Worm (Caenorhabditis elegans) whole organism, L1 larva: ENCODE results near the gene col-79.
A peak's percentile ranks its signal among the peaks of the same experiment; 100 is the strongest.

Source experiments
- C04F5.9 ChIP-seq: sonication (generic microtip); optimal IDR thresholded peaks from 2 replicates; lab custom pipeline; 2016; ENCODE audit warnings: missing genetic modification characterization, missing compliant biosample characterization
- C16A3.4 ChIP-seq: fragments of 150-350 bp; optimal IDR thresholded peaks from 2 replicates; lab custom pipeline; 2014; ENCODE audit warnings: missing biosample characterization, missing genetic modification characterization
- F16B12.6 ChIP-seq: fragments of 150-350 bp; optimal IDR thresholded peaks from 2 replicates; lab custom pipeline; 2014; ENCODE audit warnings: missing biosample characterization, missing genetic modification characterization
- alr-1 ChIP-seq: fragments of 200-800 bp; sonication (Bioruptor generic); optimal IDR thresholded peaks from 2 replicates; lab custom pipeline; 2018; ENCODE audit warnings: borderline replicate concordance, mild to moderate bottlenecking, missing genetic modification characterization, missing compliant biosample characterization
- ama-1 ChIP-seq: fragments of 150-350 bp; optimal IDR thresholded peaks from 2 replicates; lab custom pipeline; 2014
- blmp-1 ChIP-seq: fragments of 150-350 bp; optimal IDR thresholded peaks from 2 replicates; lab custom pipeline; 2014; ENCODE audit warnings: missing biosample characterization, missing genetic modification characterization
- ceh-63 ChIP-seq: fragments of 200-800 bp; sonication (Bioruptor generic); optimal IDR thresholded peaks from 2 replicates; lab custom pipeline; 2018; ENCODE audit warnings: mild to moderate bottlenecking, missing genetic modification characterization, missing compliant biosample characterization
- ceh-8 ChIP-seq: fragments of 200-800 bp; sonication (Bioruptor generic); optimal IDR thresholded peaks from 2 replicates; lab custom pipeline; 2018; ENCODE audit warnings: mild to moderate bottlenecking, missing genetic modification characterization, moderate library complexity, missing compliant biosample characterization
- ceh-88 ChIP-seq: fragments of 200-800 bp; sonication (Bioruptor generic); IDR thresholded peaks from 2 replicates; pipeline ENCODE4 v1.3.6; 2022; ENCODE audit warnings: missing genetic modification characterization, missing compliant biosample characterization
- ces-1 ChIP-seq: fragments of 150-350 bp; optimal IDR thresholded peaks from 2 replicates; lab custom pipeline; 2014; ENCODE audit warnings: missing biosample characterization, missing genetic modification reagents, missing genetic modification characterization
- dpl-1 ChIP-seq, 3 experiments: fragments of 150-350 bp in 2 of 3; sonication (generic microtip) in 1 of 3; optimal IDR thresholded peaks; 2 replicates each; lab custom pipeline; 2014 to 2017; ENCODE audit warnings: missing biosample characterization in 3 of 3, missing genetic modification characterization in 3 of 3, missing genetic modification reagents in 3 of 3
- dsc-1 ChIP-seq: sonication (generic microtip); optimal IDR thresholded peaks from 2 replicates; lab custom pipeline; 2016; ENCODE audit warnings: mild to moderate bottlenecking, missing genetic modification characterization, missing compliant biosample characterization
- efl-1 ChIP-seq, 4 experiments: fragments of 150-350 bp; optimal IDR thresholded peaks in 3 of 4; peaks in 1 of 4; 1 replicate in 1 of 4; 2 replicates in 3 of 4; lab custom pipeline; 2014; ENCODE audit warnings: missing biosample characterization in 2 of 4, missing genetic modification characterization in 2 of 4, missing genetic modification reagents in 2 of 4
- efl-3 ChIP-seq: fragments of 200-800 bp; sonication (Bioruptor generic); optimal IDR thresholded peaks from 2 replicates; lab custom pipeline; 2018; ENCODE audit warnings: mild to moderate bottlenecking, missing genetic modification characterization, missing compliant biosample characterization
- elt-3 ChIP-seq, 6 experiments: fragments of 150-350 bp in 1 of 6; sonication (generic microtip); optimal IDR thresholded peaks; 2 replicates each; lab custom pipeline; 2017 to 2018; ENCODE audit warnings: missing biosample characterization in 6 of 6, missing genetic modification characterization in 6 of 6, inconsistent platforms in 1 of 6
- ets-5 ChIP-seq: fragments of 200-800 bp; sonication (Bioruptor generic); IDR thresholded peaks from 2 replicates; pipeline ENCODE4 v1.3.6; 2022; ENCODE audit warnings: missing genetic modification characterization, missing compliant biosample characterization
- fkh-4 ChIP-seq: sonication (generic microtip); optimal IDR thresholded peaks from 2 replicates; lab custom pipeline; 2016; ENCODE audit warnings: missing compliant biosample characterization, missing genetic modification characterization, borderline replicate concordance
- fos-1 ChIP-seq: fragments of 150-350 bp; optimal IDR thresholded peaks from 2 replicates; lab custom pipeline; 2014; ENCODE audit warnings: missing biosample characterization, missing genetic modification characterization
- hlh-17 ChIP-seq: fragments of 200-800 bp; sonication (Bioruptor generic); optimal IDR thresholded peaks from 2 replicates; lab custom pipeline; 2018; ENCODE audit warnings: missing genetic modification characterization, mild to moderate bottlenecking, missing compliant biosample characterization, moderate library complexity, borderline replicate concordance
- jun-1 ChIP-seq: fragments of 150-350 bp; optimal IDR thresholded peaks from 2 replicates; lab custom pipeline; 2014; ENCODE audit warnings: missing biosample characterization, missing genetic modification reagents, missing genetic modification characterization
- lin-15B ChIP-seq: fragments of 150-350 bp; sonication (generic microtip); optimal IDR thresholded peaks from 3 replicates; lab custom pipeline; 2014; ENCODE audit warnings: missing biosample characterization, missing genetic modification characterization
- lin-35 ChIP-seq, 2 experiments: fragments of 150-350 bp; optimal IDR thresholded peaks; 2 replicates each; lab custom pipeline; 2014; ENCODE audit warnings: missing biosample characterization in 2 of 2, missing genetic modification characterization in 2 of 2, missing genetic modification reagents in 2 of 2
- lin-39 ChIP-seq: fragments of 150-350 bp; optimal IDR thresholded peaks from 2 replicates; lab custom pipeline; 2014; ENCODE audit warnings: missing biosample characterization, missing genetic modification reagents, missing genetic modification characterization
- lir-3 ChIP-seq: sonication (generic microtip); optimal IDR thresholded peaks from 2 replicates; lab custom pipeline; 2016; ENCODE audit warnings: mild to moderate bottlenecking, missing genetic modification characterization, moderate library complexity, missing compliant biosample characterization; ENCODE audit not compliant: poor library complexity
- lsy-2 ChIP-seq, 2 experiments: fragments of 150-350 bp; optimal IDR thresholded peaks; 2 replicates each; lab custom pipeline; 2014; ENCODE audit warnings: missing biosample characterization in 2 of 2, missing genetic modification characterization in 2 of 2
- mef-2 ChIP-seq: fragments of 150-350 bp; optimal IDR thresholded peaks from 2 replicates; lab custom pipeline; 2014; ENCODE audit warnings: missing biosample characterization, missing genetic modification characterization
- mep-1 ChIP-seq: fragments of 150-350 bp; optimal IDR thresholded peaks from 2 replicates; lab custom pipeline; 2014; ENCODE audit warnings: missing biosample characterization, missing genetic modification characterization
- nhr-77 ChIP-seq: fragments of 150-350 bp; optimal IDR thresholded peaks from 2 replicates; lab custom pipeline; 2014; ENCODE audit warnings: missing biosample characterization, missing genetic modification characterization
- nhr-84 ChIP-seq: sonication (generic microtip); optimal IDR thresholded peaks from 2 replicates; lab custom pipeline; 2017; ENCODE audit warnings: missing biosample characterization, missing genetic modification characterization
- nhr-90 ChIP-seq: sonication (generic microtip); optimal IDR thresholded peaks from 2 replicates; lab custom pipeline; 2016; ENCODE audit warnings: mild to moderate bottlenecking, missing genetic modification characterization, missing compliant biosample characterization; ENCODE audit not compliant: poor library complexity
- pax-3 ChIP-seq: fragments of 200-800 bp; sonication (Bioruptor generic); optimal IDR thresholded peaks from 2 replicates; lab custom pipeline; 2018; ENCODE audit warnings: mild to moderate bottlenecking, missing genetic modification characterization, moderate library complexity, missing compliant biosample characterization
- rnt-1 ChIP-seq: sonication (generic microtip); optimal IDR thresholded peaks from 2 replicates; lab custom pipeline; 2016; ENCODE audit warnings: mild to moderate bottlenecking, missing genetic modification characterization, moderate library complexity, missing compliant biosample characterization
- sox-4 ChIP-seq: sonication (generic microtip); optimal IDR thresholded peaks from 2 replicates; lab custom pipeline; 2016; ENCODE audit warnings: missing genetic modification characterization, missing compliant biosample characterization
- sptf-1 ChIP-seq: fragments of 150-350 bp; optimal IDR thresholded peaks from 2 replicates; lab custom pipeline; 2014; ENCODE audit warnings: missing biosample characterization, missing genetic modification characterization
- sup-37 ChIP-seq: fragments of 200-800 bp; sonication (Bioruptor generic); optimal IDR thresholded peaks from 2 replicates; lab custom pipeline; 2018; ENCODE audit warnings: mild to moderate bottlenecking, missing genetic modification characterization, missing compliant biosample characterization
- tbx-2 ChIP-seq: sonication (generic microtip); optimal IDR thresholded peaks from 2 replicates; lab custom pipeline; 2016; ENCODE audit warnings: missing genetic modification characterization, missing compliant biosample characterization
- unc-98 ChIP-seq: fragments of 200-800 bp; sonication (Bioruptor generic); IDR thresholded peaks from 2 replicates; pipeline ENCODE4 v1.3.6; 2022; ENCODE audit warnings: missing genetic modification characterization, missing compliant biosample characterization
- zip-4 ChIP-seq: fragments of 200-800 bp; sonication (Bioruptor generic); optimal IDR thresholded peaks from 2 replicates; lab custom pipeline; 2018; ENCODE audit warnings: mild to moderate bottlenecking, missing genetic modification characterization, moderate library complexity, missing compliant biosample characterization
- ztf-11 ChIP-seq, 2 experiments: sonication (generic microtip); optimal IDR thresholded peaks; 2 replicates each; lab custom pipeline; 2016 to 2017; ENCODE audit warnings: missing genetic modification characterization in 2 of 2, missing biosample characterization in 1 of 2, missing compliant biosample characterization in 1 of 2

The col-79 gene

DNA sequence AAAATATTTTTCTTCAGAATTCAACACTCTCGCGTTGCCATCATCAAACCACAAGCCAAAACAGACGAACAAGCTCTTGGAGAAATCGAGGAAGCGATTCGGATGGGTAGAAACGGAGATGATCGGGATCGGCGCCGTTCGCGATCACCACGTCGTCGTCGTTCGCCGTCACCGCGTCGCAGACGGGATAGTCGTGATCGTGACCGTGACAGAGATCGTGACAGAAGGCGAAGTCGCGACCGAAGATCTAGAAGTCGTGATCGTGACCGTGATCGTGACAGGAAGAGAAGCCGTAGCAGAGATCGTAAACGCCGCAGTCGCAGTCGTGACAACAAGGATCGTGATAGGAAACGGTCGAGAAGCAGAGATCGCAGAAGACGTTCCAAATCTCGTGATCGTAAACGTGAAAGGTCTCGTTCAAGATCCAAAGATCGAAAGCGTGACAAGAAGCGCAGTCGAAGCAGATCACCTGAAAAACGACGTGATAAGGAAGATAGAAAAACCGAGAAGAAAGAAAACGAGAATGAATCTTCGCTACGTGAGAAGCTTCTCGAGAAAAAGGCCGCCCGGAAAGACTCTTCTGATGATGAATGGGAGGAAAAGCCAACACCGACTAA, 41.9 kb upstream of the col-79 start:
- no peak for TF ChIP-seq lin-35 (GFP tag; optimal IDR thresholded peaks at IDR 0.05; lab: Kevin White, UChicago)
- no peak for TF ChIP-seq ama-1 (lab: Kevin White, UChicago)
- no peak for TF ChIP-seq sup-37 (GFP tag; lab: Kevin White, UChicago)
- no peak for TF ChIP-seq rnt-1 (tag; lab: Kevin White, UChicago)
- peak; percentile 14 for TF ChIP-seq blmp-1 (tag; lab: Kevin White, UChicago)
- TF ChIP-seq lin-39 (tag; lab: Kevin White, UChicago) = no peak
- no peak for TF ChIP-seq nhr-84
- TF ChIP-seq fos-1 (tag; lab: Kevin White, UChicago) = no peak
- TF ChIP-seq ceh-88 = no peak
- no peak for TF ChIP-seq C04F5.9 (tag; lab: Kevin White, UChicago)
- TF ChIP-seq dsc-1 (tag; lab: Kevin White, UChicago) = no peak
- TF ChIP-seq ets-5 (GFP tag; lab: Robert Waterston, UW) = 0 out of 2 replicates have a peak, but pooled peaks have one; percentile 67
- TF ChIP-seq sptf-1 (tag; lab: Kevin White, UChicago) = no peak
- no peak for TF ChIP-seq ceh-8

DNA sequence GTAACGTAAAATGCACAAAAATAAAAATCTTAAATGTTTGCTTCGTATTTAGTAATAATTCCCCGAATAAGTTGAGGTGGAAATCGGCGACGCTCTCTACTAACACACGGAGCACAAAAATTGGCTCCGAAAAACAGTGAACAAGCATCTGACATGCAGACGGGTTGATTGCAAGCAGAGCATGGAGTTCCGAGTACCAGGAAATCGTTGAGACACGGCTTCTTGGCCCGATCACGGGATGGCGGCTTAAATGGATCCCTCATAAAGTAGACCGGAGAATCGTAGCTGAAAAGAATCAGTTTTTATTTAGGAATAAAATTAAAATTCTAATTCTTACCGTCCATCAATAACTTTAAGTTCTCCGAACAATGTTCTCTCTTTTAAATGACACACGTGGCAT, 41.1 kb upstream of the col-79 start:
- TF ChIP-seq efl-1 (optimal IDR thresholded peaks at IDR 0.05; lab: Kevin White, UChicago) (no peak), efl-1 (GFP tag; optimal IDR thresholded peaks at IDR 0.05 in 1 of 2; lab: Kevin White, UChicago) (peak in 1 of 2 experiments; percentile 75), sup-37 (GFP tag; lab: Kevin White, UChicago) (no peak)

- peak in 1 of 2 experiments; percentile 48 for TF ChIP-seq lsy-2 (tag; optimal IDR thresholded peaks at IDR 0.05; lab: Kevin White, UChicago)
- no peak for TF ChIP-seq jun-1 (tag; lab: Kevin White, UChicago)
- peak; percentile 17 for TF ChIP-seq blmp-1 (tag; lab: Kevin White, UChicago)
- TF ChIP-seq tbx-2 (tag; lab: Kevin White, UChicago) = no peak
- no peak for TF ChIP-seq pax-3 (tag; lab: Kevin White, UChicago)
- TF ChIP-seq fkh-4 (tag; lab: Kevin White, UChicago) = no peak
- peak; percentile 38 for TF ChIP-seq mep-1
- peak in 2 of 3 experiments; percentile 9 to 55 for TF ChIP-seq dpl-1 (GFP tag; optimal IDR thresholded peaks at IDR 0.05; lab: Kevin White, UChicago)
- TF ChIP-seq ceh-63 = no peak
- no peak for TF ChIP-seq lin-15B
- TF ChIP-seq nhr-90 (tag; lab: Kevin White, UChicago) = no peak
- no peak for TF ChIP-seq efl-3 (GFP tag; lab: Kevin White, UChicago)
- no peak for TF ChIP-seq ets-5 (GFP tag; lab: Robert Waterston, UW)
- peak; percentile 12 for TF ChIP-seq C16A3.4 (tag; lab: Kevin White, UChicago)
- peak in 1 of 2 experiments; percentile 21 for TF ChIP-seq efl-1 (optimal IDR thresholded peaks at IDR 0.05; lab: Kevin White, UChicago)
- TF ChIP-seq efl-1 (GFP tag; optimal IDR thresholded peaks at IDR 0.05 in 1 of 2; lab: Kevin White, UChicago) = peak; percentile 19 to 39
- TF ChIP-seq F16B12.6 (tag; lab: Kevin White, UChicago) = no peak
- TF ChIP-seq lin-35 (GFP tag; optimal IDR thresholded peaks at IDR 0.05; lab: Kevin White, UChicago) = peak in 1 of 2 experiments; percentile 43
- TF ChIP-seq hlh-17 = no peak
- TF ChIP-seq elt-3 (tag; optimal IDR thresholded peaks at IDR 0.05; lab: Kevin White, UChicago) = no peak
Measured at ce11 chrII:10662698-10663097, 40.7 kb upstream of the col-79 start, which contains the start of gene D2089.8. D2089.8 (minus strand) TSS chrII:10662781.

DNA sequence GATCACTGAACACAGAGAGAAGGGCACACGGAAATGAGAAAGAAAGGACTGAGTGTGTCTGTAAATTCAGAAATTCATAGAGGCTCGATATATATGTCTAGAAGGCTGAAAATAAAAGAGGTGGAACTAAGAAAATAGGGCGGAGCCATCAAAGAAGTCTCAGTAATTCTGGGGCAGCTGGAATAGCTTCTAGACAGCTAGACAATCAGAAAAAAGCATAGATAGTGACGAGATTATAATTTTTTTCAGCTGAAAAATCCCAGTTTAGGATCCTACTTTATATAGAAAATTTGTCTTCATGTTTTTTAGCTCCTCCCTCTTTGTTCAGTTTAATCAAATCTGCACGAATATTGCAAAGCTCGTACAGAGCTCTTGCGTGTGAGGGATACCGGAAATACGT, 38.4 kb upstream of the col-79 start, which contains the start of gene D2089.3:
TSS of gene D2089.3 (minus strand) at position 101 of the 400 bp plus-strand sequence.
- TF ChIP-seq efl-1 (optimal IDR thresholded peaks at IDR 0.05; lab: Kevin White, UChicago) (no peak), efl-1 (GFP tag; optimal IDR thresholded peaks at IDR 0.05 in 1 of 2; lab: Kevin White, UChicago) (no peak), sox-4 (tag; lab: Kevin White, UChicago) (no peak), zip-4 (GFP tag; lab: Kevin White, UChicago) (no peak), pax-3 (tag; lab: Kevin White, UChicago) (no peak), ces-1 (GFP tag; lab: Kevin White, UChicago) (no peak), fos-1 (tag; lab: Kevin White, UChicago) (no peak), lir-3 (tag; lab: Kevin White, UChicago) (no peak), unc-98 (no peak), lin-39 (tag; lab: Kevin White, UChicago) (no peak), ztf-11 (tag; optimal IDR thresholded peaks at IDR 0.05; lab: Kevin White, UChicago) (no peak), alr-1 (tag; lab: Kevin White, UChicago) (no peak), ets-5 (GFP tag; lab: Robert Waterston, UW) (no peak), hlh-17 (no peak), nhr-77 (tag; lab: Kevin White, UChicago) (no peak), mef-2 (tag; lab: Kevin White, UChicago) (no peak), efl-3 (GFP tag; lab: Kevin White, UChicago) (no peak)
- TF ChIP-seq, all 84 proteins: peak for 0
